Fruit fly (Drosophila melanogaster): Measurements from ENCODE around the gene Obp28a.

DNA sequence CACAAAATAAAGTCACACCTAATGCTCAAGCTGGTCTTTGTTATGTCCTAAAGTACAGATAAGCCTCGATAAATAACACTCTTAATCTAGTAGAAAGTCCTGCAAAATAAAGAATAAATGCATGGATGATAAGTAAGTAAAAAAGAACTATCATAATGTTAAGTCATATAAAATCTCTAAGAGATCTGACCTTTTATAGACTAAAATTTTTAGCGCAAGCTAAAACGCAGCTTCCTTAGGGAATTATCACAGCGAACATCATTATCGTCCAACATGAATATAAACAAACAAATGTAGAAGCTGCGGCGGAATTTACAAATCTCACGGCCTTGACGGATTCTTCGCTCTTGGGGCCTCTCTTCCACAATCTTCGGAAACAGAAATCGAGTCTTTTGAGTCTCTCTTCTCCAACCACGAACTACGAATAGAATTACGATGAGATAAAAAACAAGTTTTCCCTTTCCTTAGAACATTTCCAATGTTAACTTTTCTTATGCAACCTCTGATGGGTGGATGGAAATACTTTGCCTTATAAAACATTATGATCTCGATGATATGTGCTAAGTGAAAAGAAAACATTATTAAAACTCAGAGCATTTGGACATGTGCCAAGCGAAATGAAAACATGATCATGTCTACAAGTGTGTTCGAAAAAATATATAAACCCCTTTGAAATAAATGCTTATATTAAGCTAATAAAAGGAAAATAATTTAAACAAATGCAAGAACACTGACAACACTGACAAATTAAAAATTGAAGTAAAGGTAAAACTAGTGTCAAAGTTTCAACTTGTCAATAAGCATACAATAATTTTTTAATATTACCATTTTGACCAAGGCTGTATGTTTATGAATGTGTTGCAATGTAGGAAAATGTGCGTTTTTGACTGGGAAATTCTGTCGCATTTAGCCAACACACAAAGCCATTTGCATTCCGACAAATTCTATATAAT lies 2.5 kb downstream of the Obp28a start:
- TF ChIP-seq ttk (optimal IDR thresholded peaks at IDR 0.05) (no peak), Sin3A (optimal IDR thresholded peaks at IDR 0.05) (no peak), insv (optimal IDR thresholded peaks at IDR 0.05) (no peak)

Measured in Kc167 (cell line).